Fruit fly (Drosophila melanogaster) whole organism, embryonic: ENCODE data around the gene CG7006.

Experiments used
- ATbp ChIP-seq: fragments of 200-800 bp; sonication (Bioruptor generic); optimal IDR thresholded peaks from 2 replicates; lab custom pipeline; 2017; ENCODE audit warnings: missing biosample characterization, mild to moderate bottlenecking, missing genetic modification characterization, missing genetic modification reagents
- Awh ChIP-seq: fragments of 200-800 bp; sonication (Bioruptor generic); IDR thresholded peaks from 2 replicates; pipeline ENCODE4, ENCODE4 v1.3.6; 2022; ENCODE audit warnings: missing biosample characterization, missing genetic modification characterization
- Bgb ChIP-seq: fragments of 200-800 bp; sonication (Bioruptor generic); IDR thresholded peaks from 2 replicates; pipeline ENCODE4 v1.3.6; 2022; ENCODE audit warnings: missing biosample characterization, missing genetic modification characterization; ENCODE audit not compliant: partially characterized antibody
- CG10462 ChIP-seq: fragments of 200-800 bp; sonication (Bioruptor generic); optimal IDR thresholded peaks from 2 replicates; lab custom pipeline; 2016; ENCODE audit warnings: missing biosample characterization, missing genetic modification characterization
- CG10979 ChIP-seq: fragments of 200-800 bp; sonication (Bioruptor generic); optimal IDR thresholded peaks from 2 replicates; lab custom pipeline; 2018; ENCODE audit warnings: missing biosample characterization, mild to moderate bottlenecking, missing genetic modification characterization, moderate library complexity
- CG13424 ChIP-seq: fragments of 200-800 bp; sonication (Bioruptor generic); optimal IDR thresholded peaks from 2 replicates; lab custom pipeline; 2019; ENCODE audit warnings: missing biosample characterization, mild to moderate bottlenecking, missing genetic modification characterization, moderate library complexity
- CG13624 ChIP-seq: fragments of 200-800 bp; sonication (Bioruptor generic); optimal IDR thresholded peaks from 2 replicates; lab custom pipeline; 2016; ENCODE audit warnings: missing biosample characterization, missing genetic modification characterization
- CG17186 ChIP-seq: fragments of 200-800 bp; sonication (Bioruptor generic); optimal IDR thresholded peaks from 3 replicates; lab custom pipeline; 2017; ENCODE audit warnings: missing biosample characterization, missing genetic modification reagents, missing genetic modification characterization
- CG18011 ChIP-seq: fragments of 200-800 bp; sonication (Bioruptor generic); optimal IDR thresholded peaks from 2 replicates; lab custom pipeline; 2017; ENCODE audit warnings: missing biosample characterization, missing genetic modification characterization, mild to moderate bottlenecking, moderate library complexity, missing genotype
- CG18599 ChIP-seq: fragments of 200-800 bp; sonication (Bioruptor generic); optimal IDR thresholded peaks from 3 replicates; lab custom pipeline; 2017; ENCODE audit warnings: missing biosample characterization, missing genetic modification characterization, mild to moderate bottlenecking, moderate library complexity, missing genetic modification reagents
- CG18764 ChIP-seq: fragments of 200-800 bp; sonication (Bioruptor generic); optimal IDR thresholded peaks from 3 replicates; lab custom pipeline; 2016; ENCODE audit warnings: missing biosample characterization, missing genetic modification characterization
- CG33557 ChIP-seq: fragments of 200-800 bp; sonication (Bioruptor generic); optimal IDR thresholded peaks from 2 replicates; lab custom pipeline; 2019; ENCODE audit warnings: missing biosample characterization, mild to moderate bottlenecking, missing genetic modification characterization, moderate library complexity
- CG34422 ChIP-seq: fragments of 200-800 bp; sonication (Bioruptor generic); IDR thresholded peaks from 3 replicates; pipeline ENCODE4 v1.3.6; 2022; ENCODE audit warnings: missing biosample characterization, missing genetic modification characterization
- CG5245 ChIP-seq: fragments of 200-800 bp; sonication (Bioruptor generic); optimal IDR thresholded peaks from 3 replicates; lab custom pipeline; 2016; ENCODE audit warnings: missing biosample characterization, missing genetic modification characterization
- CG8478 ChIP-seq: fragments of >200 bp; optimal IDR thresholded peaks from 2 replicates; lab custom pipeline; 2018
- CG9437 ChIP-seq: fragments of 200-800 bp; sonication (Bioruptor generic); optimal IDR thresholded peaks from 2 replicates; lab custom pipeline; 2018; ENCODE audit warnings: missing biosample characterization, mild to moderate bottlenecking, missing genetic modification characterization
- CG9932 ChIP-seq: fragments of 200-800 bp; sonication (Bioruptor generic); IDR thresholded peaks from 2 replicates; pipeline ENCODE4 v1.3.6; 2022; ENCODE audit warnings: missing biosample characterization, missing genetic modification characterization
- CoRest ChIP-seq: fragments of 200-800 bp; sonication (Bioruptor generic); optimal IDR thresholded peaks from 3 replicates; lab custom pipeline; 2018; ENCODE audit warnings: missing biosample characterization, mild to moderate bottlenecking, missing genetic modification characterization, moderate library complexity
- Fer1 ChIP-seq: fragments of 200-800 bp; sonication (Bioruptor generic); optimal IDR thresholded peaks from 2 replicates; lab custom pipeline; 2017; ENCODE audit warnings: missing biosample characterization, mild to moderate bottlenecking, missing genetic modification characterization
- HLHmδ ChIP-seq: fragments of 200-800 bp; sonication (Bioruptor generic); optimal IDR thresholded peaks from 2 replicates; lab custom pipeline; 2018; ENCODE audit warnings: missing biosample characterization, mild to moderate bottlenecking, missing genetic modification characterization, moderate library complexity
- Lpt ChIP-seq: fragments of >200 bp; optimal IDR thresholded peaks from 2 replicates; lab custom pipeline; 2018; ENCODE audit warnings: missing biosample characterization, missing genetic modification characterization
- Meics ChIP-seq: fragments of 200-800 bp; sonication (Bioruptor generic); optimal IDR thresholded peaks from 2 replicates; lab custom pipeline; 2017; ENCODE audit warnings: missing biosample characterization, mild to moderate bottlenecking, missing genetic modification characterization
- Mes4 ChIP-seq: fragments of 200-800 bp; sonication (Bioruptor generic); optimal IDR thresholded peaks from 2 replicates; lab custom pipeline; 2016; ENCODE audit warnings: missing biosample characterization, missing genetic modification characterization
- Myb ChIP-seq: fragments of 200-800 bp; sonication (Bioruptor generic); optimal IDR thresholded peaks from 2 replicates; lab custom pipeline; 2016; ENCODE audit warnings: missing biosample characterization, missing genetic modification characterization
- Oli ChIP-seq: fragments of 200-800 bp; sonication (Bioruptor generic); optimal IDR thresholded peaks from 2 replicates; lab custom pipeline; 2018; ENCODE audit warnings: missing biosample characterization, mild to moderate bottlenecking, missing genetic modification characterization, moderate library complexity
- Opbp ChIP-seq: fragments of 200-800 bp; sonication (Bioruptor generic); IDR thresholded peaks from 3 replicates; pipeline ENCODE4 v1.3.6; 2022; ENCODE audit warnings: missing biosample characterization, missing genetic modification characterization; ENCODE audit not compliant: partially characterized antibody
- Rx ChIP-seq: fragments of 200-800 bp; sonication (Bioruptor generic); IDR thresholded peaks from 2 replicates; pipeline ENCODE4 v1.3.6; 2022; ENCODE audit warnings: missing biosample characterization, missing genetic modification characterization
- abd-A ChIP-seq: fragments of 200-800 bp; sonication (Bioruptor generic); optimal IDR thresholded peaks from 3 replicates; lab custom pipeline; 2019; ENCODE audit warnings: missing biosample characterization, mild to moderate bottlenecking, missing genetic modification characterization, moderate library complexity
- bsh ChIP-seq, 2 experiments: fragments of 200-800 bp; sonication (Bioruptor generic); optimal IDR thresholded peaks; 2 replicates each; lab custom pipeline; 2017 to 2018; ENCODE audit warnings: mild to moderate bottlenecking in 2 of 2, missing biosample characterization in 2 of 2, missing genetic modification characterization in 2 of 2, moderate library complexity in 1 of 2
- cas ChIP-seq: fragments of 200-800 bp; sonication (Bioruptor generic); IDR thresholded peaks from 2 replicates; pipeline ENCODE4 v1.3.6; 2022; ENCODE audit warnings: missing biosample characterization, missing genetic modification characterization
- chn ChIP-seq: fragments of 200-800 bp; sonication (Bioruptor generic); optimal IDR thresholded peaks from 2 replicates; lab custom pipeline; 2016; ENCODE audit warnings: missing biosample characterization, missing genetic modification characterization
- crp ChIP-seq, 2 experiments: fragments of 200-800 bp; sonication (Bioruptor generic); optimal IDR thresholded peaks; 2 replicates in 1 of 2; 3 replicates in 1 of 2; lab custom pipeline; 2017; ENCODE audit warnings: missing biosample characterization in 2 of 2, missing genetic modification characterization in 2 of 2, mild to moderate bottlenecking in 1 of 2, moderate library complexity in 1 of 2
- dmrt99B ChIP-seq: fragments of 200-800 bp; sonication (Bioruptor generic); optimal IDR thresholded peaks from 2 replicates; lab custom pipeline; 2018; ENCODE audit warnings: missing biosample characterization, mild to moderate bottlenecking, missing genetic modification characterization, moderate library complexity
- gem ChIP-seq: fragments of 200-800 bp; sonication (Bioruptor generic); optimal IDR thresholded peaks from 2 replicates; lab custom pipeline; 2019; ENCODE audit warnings: missing biosample characterization, mild to moderate bottlenecking, missing genetic modification characterization, moderate library complexity
- grau ChIP-seq: fragments of 200-800 bp; optimal IDR thresholded peaks from 3 replicates; lab custom pipeline; 2019; ENCODE audit warnings: missing biosample characterization, mild to moderate bottlenecking, missing genetic modification characterization, moderate library complexity
- hbn ChIP-seq: fragments of 200-800 bp; sonication (Bioruptor generic); IDR thresholded peaks from 2 replicates; pipeline ENCODE4 v1.3.6; 2022; ENCODE audit warnings: missing biosample characterization, missing genetic modification characterization; ENCODE audit not compliant: partially characterized antibody
- oc ChIP-seq: fragments of 200-800 bp; sonication (Bioruptor generic); optimal IDR thresholded peaks from 2 replicates; lab custom pipeline; 2018; ENCODE audit warnings: missing biosample characterization, mild to moderate bottlenecking, missing genetic modification characterization, moderate library complexity
- otp ChIP-seq: fragments of 200-800 bp; sonication (Bioruptor generic); IDR thresholded peaks from 3 replicates; pipeline ENCODE4, ENCODE4 v1.3.6; 2022; ENCODE audit warnings: missing biosample characterization, missing genetic modification characterization
- pita ChIP-seq: fragments of 200-800 bp; sonication (Bioruptor generic); optimal IDR thresholded peaks from 2 replicates; lab custom pipeline; 2017; ENCODE audit warnings: missing biosample characterization, mild to moderate bottlenecking, missing genetic modification characterization
- salm ChIP-seq: fragments of 200-800 bp; sonication (Bioruptor generic); optimal IDR thresholded peaks from 2 replicates; lab custom pipeline; 2018; ENCODE audit warnings: missing biosample characterization, mild to moderate bottlenecking, missing genetic modification characterization
- sc ChIP-seq, 3 experiments: fragments of >200 bp in 2 of 3; fragments of 200-800 bp in 1 of 3; sonication (Bioruptor generic) in 1 of 3; optimal IDR thresholded peaks; 2 replicates in 2 of 3; 3 replicates in 1 of 3; lab custom pipeline; 2017; ENCODE audit warnings: mild to moderate bottlenecking in 1 of 3, missing biosample characterization in 1 of 3, missing genetic modification characterization in 1 of 3, missing genetic modification reagents in 1 of 3
- sd ChIP-seq: fragments of 200-800 bp; sonication (Bioruptor generic); optimal IDR thresholded peaks from 3 replicates; lab custom pipeline; 2018; ENCODE audit warnings: missing biosample characterization, mild to moderate bottlenecking, missing genetic modification characterization, moderate library complexity
- sens ChIP-seq: fragments of 200-800 bp; sonication (Bioruptor generic); peaks from one replicate; lab custom pipeline; 2016; ENCODE audit warnings: missing biosample characterization, missing genetic modification characterization
- shn ChIP-seq: fragments of 200-800 bp; sonication (Bioruptor generic); optimal IDR thresholded peaks from 3 replicates; lab custom pipeline; 2016; ENCODE audit warnings: missing biosample characterization, missing genetic modification characterization
- toy ChIP-seq: fragments of 200-800 bp; sonication (Bioruptor generic); IDR thresholded peaks from 2 replicates; pipeline ENCODE4 v1.3.6; 2022; ENCODE audit warnings: missing biosample characterization, missing genetic modification characterization
- unc-4 ChIP-seq: fragments of 200-800 bp; sonication (Bioruptor generic); IDR thresholded peaks from 2 replicates; pipeline ENCODE4 v1.3.6; 2022; ENCODE audit warnings: missing biosample characterization, missing genetic modification characterization; ENCODE audit not compliant: partially characterized antibody
- z ChIP-seq: fragments of 200-800 bp; sonication (Bioruptor generic); IDR thresholded peaks from 3 replicates; pipeline ENCODE4 v1.3.6; 2022; ENCODE audit warnings: missing biosample characterization, missing genetic modification characterization
- zf30C ChIP-seq: fragments of 200-800 bp; sonication (Bioruptor generic); optimal IDR thresholded peaks from 3 replicates; lab custom pipeline; 2018; ENCODE audit warnings: missing biosample characterization, mild to moderate bottlenecking, missing genetic modification characterization

The CG7006 gene

DNA sequence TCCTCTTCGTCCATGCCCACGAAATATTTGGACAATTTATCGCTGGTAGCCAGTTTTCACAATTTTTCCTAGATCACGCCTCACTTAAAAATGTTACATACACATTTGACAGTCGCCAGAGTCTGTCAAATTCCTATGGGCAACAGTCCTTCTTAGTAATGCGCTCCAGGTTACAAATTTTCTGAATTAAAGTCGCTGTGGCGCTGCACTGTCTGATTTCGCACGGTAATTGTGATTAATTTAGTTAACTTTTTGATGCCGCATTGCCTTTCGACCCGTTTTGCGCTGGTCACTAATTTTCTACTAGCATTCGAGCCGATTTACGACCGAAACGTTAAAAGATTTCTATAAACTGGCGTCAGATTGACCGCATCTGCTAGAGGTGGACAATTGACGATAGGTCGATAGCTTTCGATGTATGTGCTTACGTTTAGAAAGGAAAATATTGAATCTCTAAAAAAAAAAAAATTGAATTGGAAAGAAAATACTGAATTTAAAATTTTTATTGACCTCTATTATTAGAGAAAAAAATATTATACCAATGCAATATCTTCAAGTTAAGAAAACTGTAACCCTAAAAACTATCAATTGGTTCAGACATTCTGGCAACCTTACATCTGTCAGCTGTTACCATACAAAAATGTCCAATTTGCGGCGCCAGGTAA lies 36.7 kb upstream of the CG7006 start, which contains the start of the genes lili and CG34150 (continued):
- TF ChIP-seq CG10979 (peak; percentile 57), Lpt (GFP tag; lab: Kevin White, UChicago) (no peak), sens (GFP tag; lab: Kevin White, UChicago) (peak; percentile 97), crp (GFP tag; optimal IDR thresholded peaks at IDR 0.05; lab: Kevin White, UChicago) (peak; percentile 78 to 94), hbn (peak; percentile 75), oc (tag; lab: Kevin White, UChicago) (no peak), CG5245 (GFP tag; lab: Kevin White, UChicago) (peak; percentile 73), CG33557 (GFP tag; lab: Kevin White, UChicago) (peak; percentile 76), otp (GFP tag; lab: Robert Waterston, UW) (no peak), CG18764 (GFP tag; lab: Kevin White, UChicago) (peak; percentile 73), dmrt99B (tag; lab: Kevin White, UChicago) (no peak), ATbp (GFP tag; lab: Kevin White, UChicago) (no peak), CG17186 (GFP tag; lab: Kevin White, UChicago) (peak; percentile 19), Awh (GFP tag; lab: Robert Waterston, UW) (peak; percentile 68; the same call in 1 of the 2 replicates), pita (no peak), shn (GFP tag; lab: Kevin White, UChicago) (peak; percentile 47), HLHmδ (GFP tag; lab: Kevin White, UChicago) (no peak), CG34422 (peak; percentile 78), CoRest (tag; lab: Kevin White, UChicago) (peak; percentile 85), Bgb (GFP tag; lab: Robert Waterston, UW) (peak; percentile 74), Rx (GFP tag; lab: Robert Waterston, UW) (no peak), CG13624 (peak; percentile 88), sc (optimal IDR thresholded peaks at IDR 0.05; lab: Kevin White, UChicago) (no peak), sc (GFP tag; optimal IDR thresholded peaks at IDR 0.05; lab: Kevin White, UChicago) (peak; percentile 36), salm (no peak), unc-4 (GFP tag; lab: Robert Waterston, UW) (peak; percentile 89), Meics (GFP tag; lab: Kevin White, UChicago) (peak; percentile 52), CG9437 (GFP tag; lab: Kevin White, UChicago) (peak; percentile 95), cas (0 out of 2 replicates have a peak, but pooled peaks have one; percentile 45), Opbp (GFP tag; lab: Robert Waterston, UW) (peak; percentile 71; the same call in 2 of the 3 replicates), grau (tag; lab: Kevin White, UChicago) (peak; percentile 75), bsh (GFP tag; optimal IDR thresholded peaks at IDR 0.05; lab: Kevin White, UChicago) (peak; percentile 0 to 68), z (GFP tag; lab: Robert Waterston, UW) (no peak), abd-A (tag; lab: Kevin White, UChicago) (no peak), CG18011 (GFP tag; lab: Kevin White, UChicago) (peak; percentile 53), zf30C (GFP tag; lab: Kevin White, UChicago) (peak; percentile 22), Oli (tag; lab: Kevin White, UChicago) (peak; percentile 50), sd (tag; lab: Kevin White, UChicago) (peak; percentile 65), Fer1 (peak; percentile 69), CG9932 (GFP tag; lab: Robert Waterston, UW) (peak; percentile 88), CG18599 (GFP tag; lab: Kevin White, UChicago) (peak; percentile 76), Myb (peak; percentile 44), chn (GFP tag; lab: Kevin White, UChicago) (peak; percentile 78), toy (GFP tag; lab: Robert Waterston, UW) (no peak), Mes4 (peak; percentile 56), CG13424 (tag; lab: Kevin White, UChicago) (peak; percentile 89), CG10462 (GFP tag; lab: Kevin White, UChicago) (peak; percentile 71), gem (tag; lab: Kevin White, UChicago) (peak; percentile 83), CG8478 (lab: Kevin White, UChicago) (no peak)
